Worm (Caenorhabditis elegans) whole organism, L1 larva: ENCODE data around the gene F15D4.2.

Experiments
- C16A3.4 ChIP-seq: fragments of 150-350 bp; optimal IDR thresholded peaks from 2 replicates; lab custom pipeline; 2014; ENCODE audit warnings: missing biosample characterization, missing genetic modification characterization
- C34B4.2 ChIP-seq: sonication (generic microtip); optimal IDR thresholded peaks from 2 replicates; lab custom pipeline; 2017; ENCODE audit warnings: mild to moderate bottlenecking, missing genetic modification characterization, missing compliant biosample characterization
- F16B12.6 ChIP-seq: fragments of 150-350 bp; optimal IDR thresholded peaks from 2 replicates; lab custom pipeline; 2014; ENCODE audit warnings: missing biosample characterization, missing genetic modification characterization
- Y116A8C.19 ChIP-seq: sonication (generic microtip); optimal IDR thresholded peaks from 2 replicates; lab custom pipeline; 2016; ENCODE audit warnings: missing compliant biosample characterization, missing genetic modification characterization, borderline replicate concordance
- ces-1 ChIP-seq: fragments of 150-350 bp; optimal IDR thresholded peaks from 2 replicates; lab custom pipeline; 2014; ENCODE audit warnings: missing biosample characterization, missing genetic modification reagents, missing genetic modification characterization
- dpl-1 ChIP-seq, 3 experiments: fragments of 150-350 bp in 2 of 3; sonication (generic microtip) in 1 of 3; optimal IDR thresholded peaks; 2 replicates each; lab custom pipeline; 2014 to 2017; ENCODE audit warnings: missing biosample characterization in 3 of 3, missing genetic modification characterization in 3 of 3, missing genetic modification reagents in 3 of 3
- dsc-1 ChIP-seq: sonication (generic microtip); optimal IDR thresholded peaks from 2 replicates; lab custom pipeline; 2016; ENCODE audit warnings: mild to moderate bottlenecking, missing genetic modification characterization, missing compliant biosample characterization
- efl-1 ChIP-seq, 4 experiments: fragments of 150-350 bp; optimal IDR thresholded peaks in 3 of 4; peaks in 1 of 4; 1 replicate in 1 of 4; 2 replicates in 3 of 4; lab custom pipeline; 2014; ENCODE audit warnings: missing biosample characterization in 2 of 4, missing genetic modification characterization in 2 of 4, missing genetic modification reagents in 2 of 4
- egl-27 ChIP-seq, 2 experiments: fragments of 150-350 bp in 1 of 2; sonication (generic microtip); optimal IDR thresholded peaks; 3 replicates each; lab custom pipeline; 2017 to 2018; ENCODE audit warnings: missing biosample characterization in 2 of 2, missing genetic modification characterization in 2 of 2, missing genetic modification reagents in 2 of 2
- fkh-4 ChIP-seq: sonication (generic microtip); optimal IDR thresholded peaks from 2 replicates; lab custom pipeline; 2016; ENCODE audit warnings: missing compliant biosample characterization, missing genetic modification characterization, borderline replicate concordance
- fkh-8 ChIP-seq: sonication (generic microtip); optimal IDR thresholded peaks from 2 replicates; lab custom pipeline; 2016; ENCODE audit warnings: mild to moderate bottlenecking, missing genetic modification characterization, missing compliant biosample characterization
- hlh-4 ChIP-seq: sonication (generic microtip); optimal IDR thresholded peaks from 2 replicates; lab custom pipeline; 2016; ENCODE audit warnings: mild to moderate bottlenecking, missing genetic modification characterization, missing compliant biosample characterization
- isw-1 ChIP-seq: fragments of 200-800 bp; sonication (Bioruptor generic); IDR thresholded peaks from 2 replicates; pipeline ENCODE4 v1.3.6; 2022; ENCODE audit warnings: missing genetic modification characterization, missing compliant biosample characterization
- lin-14 ChIP-seq: fragments of 200-800 bp; sonication (Bioruptor generic); optimal IDR thresholded peaks from 2 replicates; lab custom pipeline; 2018; ENCODE audit warnings: mild to moderate bottlenecking, missing genetic modification characterization, moderate library complexity, missing compliant biosample characterization
- lin-35 ChIP-seq, 2 experiments: fragments of 150-350 bp; optimal IDR thresholded peaks; 2 replicates each; lab custom pipeline; 2014; ENCODE audit warnings: missing biosample characterization in 2 of 2, missing genetic modification characterization in 2 of 2, missing genetic modification reagents in 2 of 2
- lir-3 ChIP-seq: sonication (generic microtip); optimal IDR thresholded peaks from 2 replicates; lab custom pipeline; 2016; ENCODE audit warnings: mild to moderate bottlenecking, missing genetic modification characterization, moderate library complexity, missing compliant biosample characterization; ENCODE audit not compliant: poor library complexity
- lsy-2 ChIP-seq, 2 experiments: fragments of 150-350 bp; optimal IDR thresholded peaks; 2 replicates each; lab custom pipeline; 2014; ENCODE audit warnings: missing biosample characterization in 2 of 2, missing genetic modification characterization in 2 of 2
- mep-1 ChIP-seq: fragments of 150-350 bp; optimal IDR thresholded peaks from 2 replicates; lab custom pipeline; 2014; ENCODE audit warnings: missing biosample characterization, missing genetic modification characterization
- nhr-11 ChIP-seq: fragments of 150-350 bp; optimal IDR thresholded peaks from 2 replicates; lab custom pipeline; 2014; ENCODE audit warnings: missing biosample characterization, missing genetic modification characterization
- nhr-20 ChIP-seq: sonication (generic microtip); optimal IDR thresholded peaks from 2 replicates; lab custom pipeline; 2016; ENCODE audit warnings: mild to moderate bottlenecking, missing genetic modification characterization, missing compliant biosample characterization
- nhr-47 ChIP-seq: sonication (generic microtip); optimal IDR thresholded peaks from 2 replicates; lab custom pipeline; 2016; ENCODE audit warnings: mild to moderate bottlenecking, missing genetic modification characterization, moderate library complexity, missing compliant biosample characterization
- nhr-71 ChIP-seq: sonication (generic microtip); optimal IDR thresholded peaks from 2 replicates; lab custom pipeline; 2016; ENCODE audit warnings: mild to moderate bottlenecking, missing genetic modification characterization, moderate library complexity, missing compliant biosample characterization
- nhr-76 ChIP-seq: sonication (generic microtip); optimal IDR thresholded peaks from 2 replicates; lab custom pipeline; 2017; ENCODE audit warnings: missing biosample characterization, missing genetic modification characterization
- nhr-84 ChIP-seq: sonication (generic microtip); optimal IDR thresholded peaks from 2 replicates; lab custom pipeline; 2017; ENCODE audit warnings: missing biosample characterization, missing genetic modification characterization
- nhr-85 ChIP-seq: sonication (generic microtip); peaks from one replicate; lab custom pipeline; 2016; ENCODE audit warnings: missing genetic modification characterization, inconsistent platforms, missing compliant biosample characterization
- pag-3 ChIP-seq: sonication (generic microtip); optimal IDR thresholded peaks from 2 replicates; lab custom pipeline; 2017; ENCODE audit warnings: missing genetic modification characterization, mild to moderate bottlenecking, missing compliant biosample characterization, antibody characterized with exemption, borderline replicate concordance; ENCODE audit not compliant: insufficient read depth
- pax-3 ChIP-seq: fragments of 200-800 bp; sonication (Bioruptor generic); optimal IDR thresholded peaks from 2 replicates; lab custom pipeline; 2018; ENCODE audit warnings: mild to moderate bottlenecking, missing genetic modification characterization, moderate library complexity, missing compliant biosample characterization
- rnt-1 ChIP-seq: sonication (generic microtip); optimal IDR thresholded peaks from 2 replicates; lab custom pipeline; 2016; ENCODE audit warnings: mild to moderate bottlenecking, missing genetic modification characterization, moderate library complexity, missing compliant biosample characterization
- sox-4 ChIP-seq: sonication (generic microtip); optimal IDR thresholded peaks from 2 replicates; lab custom pipeline; 2016; ENCODE audit warnings: missing genetic modification characterization, missing compliant biosample characterization
- sptf-1 ChIP-seq: fragments of 150-350 bp; optimal IDR thresholded peaks from 2 replicates; lab custom pipeline; 2014; ENCODE audit warnings: missing biosample characterization, missing genetic modification characterization
- sup-37 ChIP-seq: fragments of 200-800 bp; sonication (Bioruptor generic); optimal IDR thresholded peaks from 2 replicates; lab custom pipeline; 2018; ENCODE audit warnings: mild to moderate bottlenecking, missing genetic modification characterization, missing compliant biosample characterization
- swsn-7 ChIP-seq: sonication (generic microtip); optimal IDR thresholded peaks from 2 replicates; lab custom pipeline; 2016; ENCODE audit warnings: missing genetic modification characterization, missing compliant biosample characterization
- unc-130 ChIP-seq: fragments of 150-350 bp; optimal IDR thresholded peaks from 2 replicates; lab custom pipeline; 2017; ENCODE audit warnings: missing biosample characterization, missing genetic modification characterization, inconsistent platforms
- unc-98 ChIP-seq: fragments of 200-800 bp; sonication (Bioruptor generic); IDR thresholded peaks from 2 replicates; pipeline ENCODE4 v1.3.6; 2022; ENCODE audit warnings: missing genetic modification characterization, missing compliant biosample characterization

The F15D4.2 gene

ce11 chrII:13219373-13219772 is 3.5 kb downstream of the F15D4.2 start:
- no peak for TF ChIP-seq C34B4.2 (tag; lab: Kevin White, UChicago)
- TF ChIP-seq mep-1 (tag; lab: Kevin White, UChicago): no peak
- TF ChIP-seq egl-27 (tag; optimal IDR thresholded peaks at IDR 0.05; lab: Kevin White, UChicago): no peak
- TF ChIP-seq lsy-2 (tag; optimal IDR thresholded peaks at IDR 0.05; lab: Kevin White, UChicago): no peak
- TF ChIP-seq dpl-1 (GFP tag; optimal IDR thresholded peaks at IDR 0.05; lab: Kevin White, UChicago): no peak
- TF ChIP-seq dsc-1 (tag; lab: Kevin White, UChicago): peak; percentile 64
- TF ChIP-seq rnt-1 (tag; lab: Kevin White, UChicago): no peak
- TF ChIP-seq pag-3 (tag; lab: Kevin White, UChicago): no peak

- TF ChIP-seq Y116A8C.19 (tag; lab: Kevin White, UChicago): no peak
- peak; percentile 31 for TF ChIP-seq nhr-47 (tag; lab: Kevin White, UChicago)
- no peak for TF ChIP-seq fkh-4 (tag; lab: Kevin White, UChicago)
- TF ChIP-seq unc-130 (tag; lab: Kevin White, UChicago): no peak
- TF ChIP-seq C34B4.2 (tag; lab: Kevin White, UChicago): no peak
- TF ChIP-seq sptf-1 (tag; lab: Kevin White, UChicago): no peak
- peak; percentile 24 for TF ChIP-seq lin-14 (GFP tag; lab: Kevin White, UChicago)
- peak; percentile 44 for TF ChIP-seq nhr-85
- no peak for TF ChIP-seq F16B12.6 (tag; lab: Kevin White, UChicago)
- TF ChIP-seq dpl-1 (GFP tag; optimal IDR thresholded peaks at IDR 0.05; lab: Kevin White, UChicago): no peak
- TF ChIP-seq lin-35 (GFP tag; optimal IDR thresholded peaks at IDR 0.05; lab: Kevin White, UChicago): no peak
- TF ChIP-seq isw-1 (GFP tag; lab: Robert Waterston, UW): no peak
- no peak for TF ChIP-seq efl-1 (optimal IDR thresholded peaks at IDR 0.05; lab: Kevin White, UChicago)
- peak in 1 of 2 experiments; percentile 32 for TF ChIP-seq efl-1 (GFP tag; optimal IDR thresholded peaks at IDR 0.05 in 1 of 2; lab: Kevin White, UChicago)
- peak; percentile 21 for TF ChIP-seq nhr-71 (tag; lab: Kevin White, UChicago)
- no peak for TF ChIP-seq hlh-4 (tag; lab: Kevin White, UChicago)
- peak; percentile 56 for TF ChIP-seq fkh-8 (tag; lab: Kevin White, UChicago)
- no peak for TF ChIP-seq nhr-76 (tag; lab: Kevin White, UChicago)
- no peak for TF ChIP-seq unc-98 (GFP tag; lab: Robert Waterston, UW)
- TF ChIP-seq lir-3 (tag; lab: Kevin White, UChicago): no peak
These were observed 14.8 kb downstream of the F15D4.2 start for ce11 chrII:13230489-13231196.

- peak; percentile 13 for TF ChIP-seq nhr-11 (tag; lab: Kevin White, UChicago)
- TF ChIP-seq swsn-7: no peak
- TF ChIP-seq C16A3.4 (tag; lab: Kevin White, UChicago): no peak
- TF ChIP-seq Y116A8C.19 (tag; lab: Kevin White, UChicago): no peak
- TF ChIP-seq fkh-4 (tag; lab: Kevin White, UChicago): peak; percentile 14
- TF ChIP-seq nhr-76 (tag; lab: Kevin White, UChicago): no peak
- peak; percentile 38 for TF ChIP-seq nhr-71 (tag; lab: Kevin White, UChicago)
- TF ChIP-seq pax-3 (tag; lab: Kevin White, UChicago): peak; percentile 67
- peak; percentile 32 for TF ChIP-seq sox-4 (tag; lab: Kevin White, UChicago)
- TF ChIP-seq dsc-1 (tag; lab: Kevin White, UChicago): peak; percentile 95
- TF ChIP-seq nhr-84 (tag; lab: Kevin White, UChicago): no peak
- TF ChIP-seq fkh-8 (tag; lab: Kevin White, UChicago): peak; percentile 52
- TF ChIP-seq nhr-20: no peak
- peak; percentile 44 for TF ChIP-seq nhr-47 (tag; lab: Kevin White, UChicago)
- no peak for TF ChIP-seq sup-37
- TF ChIP-seq ces-1 (GFP tag; lab: Kevin White, UChicago): no peak
These were observed 17.8 kb downstream of the F15D4.2 start for ce11 chrII:13233712-13234111.
